Fruit fly (Drosophila melanogaster): ENCODE data around the gene Pomp.

Gene Pomp

DNA sequence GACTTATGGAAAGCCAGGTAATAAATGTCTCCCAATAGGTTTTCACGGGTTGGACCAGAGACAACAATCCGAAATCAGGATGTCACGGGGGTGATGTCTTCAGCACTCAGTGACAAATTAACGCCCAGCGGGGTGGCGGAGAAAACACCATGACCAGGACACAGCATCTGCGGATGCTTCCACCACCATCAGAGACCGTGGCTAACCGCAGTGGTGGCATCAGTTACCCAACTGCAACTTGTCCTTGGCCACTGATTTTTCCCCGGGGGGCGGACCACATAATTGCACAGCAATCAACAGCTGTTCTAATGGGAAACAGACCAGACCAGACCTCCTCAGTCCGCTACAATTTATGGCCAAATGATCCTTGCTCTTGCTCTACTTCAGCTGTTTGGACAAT, 9.1 kb upstream of the Pomp start (continued):
- TF ChIP-seq CG8944 (GFP tag; optimal IDR thresholded peaks at IDR 0.05) (no peak), CG5245 (GFP tag; optimal IDR thresholded peaks at IDR 0.05) (no peak), Hr51 (GFP tag; optimal IDR thresholded peaks at IDR 0.05) (no peak), tll (GFP tag; optimal IDR thresholded peaks at IDR 0.05) (peak in 1 of 2 experiments; percentile 57), HLHmδ (GFP tag; optimal IDR thresholded peaks at IDR 0.05) (no peak), bbx (GFP tag; IDR thresholded peaks at IDR 0.05; ENCODE audit: partially characterized antibody) (no peak), CG30020 (tag; optimal IDR thresholded peaks at IDR 0.05) (no peak), tap (tag; optimal IDR thresholded peaks at IDR 0.05) (no peak), cas (GFP tag; IDR thresholded peaks at IDR 0.05) (no peak), Neu2 (GFP tag; optimal IDR thresholded peaks at IDR 0.05; ENCODE audit: borderline replicate concordance) (no peak), CG11696 (GFP tag; IDR thresholded peaks at IDR 0.05) (no peak), fd3F (GFP tag; optimal IDR thresholded peaks at IDR 0.05) (no peak), CG10462 (GFP tag; optimal IDR thresholded peaks at IDR 0.05) (no peak), CG13287 (GFP tag; IDR thresholded peaks at IDR 0.05; ENCODE audit: partially characterized antibody) (no peak), Fer1 (GFP tag; optimal IDR thresholded peaks at IDR 0.05) (no peak), CG1792 (GFP tag; optimal IDR thresholded peaks at IDR 0.05) (no peak), CG14860 (GFP tag; IDR thresholded peaks at IDR 0.05; ENCODE audit: partially characterized antibody) (no peak), gsb-n (tag; optimal IDR thresholded peaks at IDR 0.05) (no peak), CG8478 (optimal IDR thresholded peaks at IDR 0.05) (no peak), CG34224 (GFP tag; IDR thresholded peaks at IDR 0.05; ENCODE audit: partially characterized antibody) (no peak)

dm6 chr2L:20780768-20781167, 6.7 kb upstream of the Pomp start:
- TF ChIP-seq CG12236 (GFP tag; optimal IDR thresholded peaks at IDR 0.05) (peak; percentile 51), CG6689 (GFP tag; IDR thresholded peaks at IDR 0.05) (peak; percentile 33; the same call in 1 of the 2 replicates), Sry-β (GFP tag; optimal IDR thresholded peaks at IDR 0.05) (peak; percentile 13), CG6272 (GFP tag; IDR thresholded peaks at IDR 0.05) (no peak), gsb-n (tag; optimal IDR thresholded peaks at IDR 0.05) (peak; percentile 62), CG18619 (GFP tag; optimal IDR thresholded peaks at IDR 0.05) (peak; percentile 77), CG12299 (tag; optimal IDR thresholded peaks at IDR 0.05) (peak; percentile 30), Scr (GFP tag; IDR thresholded peaks at IDR 0.05; ENCODE audit: partially characterized antibody) (no peak), Dad (GFP tag; optimal IDR thresholded peaks at IDR 0.05) (no peak), Bteb2 (GFP tag; optimal IDR thresholded peaks at IDR 0.05) (no peak), Nf-YB (GFP tag; optimal IDR thresholded peaks at IDR 0.05) (peak; percentile 51), fd64A (GFP tag; optimal IDR thresholded peaks at IDR 0.05) (peak; percentile 77), rib (GFP tag; IDR thresholded peaks at IDR 0.05) (no peak), CG15696 (tag; optimal IDR thresholded peaks at IDR 0.05) (peak; percentile 90), pnt (GFP tag; optimal IDR thresholded peaks at IDR 0.05) (peak; percentile 51), CTCF (GFP tag; optimal IDR thresholded peaks at IDR 0.05) (no peak), wek (GFP tag; optimal IDR thresholded peaks at IDR 0.05) (peak; percentile 81), CG5180 (GFP tag; optimal IDR thresholded peaks at IDR 0.05) (peak; percentile 46), H15 (GFP tag; IDR thresholded peaks at IDR 0.05) (no peak), NC2α (GFP tag; optimal IDR thresholded peaks at IDR 0.05) (peak; percentile 43), CG8089 (GFP tag; optimal IDR thresholded peaks at IDR 0.05) (peak; percentile 50), disco-r (GFP tag; optimal IDR thresholded peaks at IDR 0.05) (peak; percentile 66), Ravus (GFP tag; IDR thresholded peaks at IDR 0.05) (no peak), odd (GFP tag; optimal IDR thresholded peaks at IDR 0.05) (peak; percentile 72), dati (GFP tag; IDR thresholded peaks at IDR 0.05) (0 out of 2 replicates have a peak, but pooled peaks have one; percentile 48), Trl (optimal IDR thresholded peaks at IDR 0.05) (no peak), Trl (GFP tag; optimal IDR thresholded peaks at IDR 0.05) (peak; percentile 69), Asciz (GFP tag; optimal IDR thresholded peaks at IDR 0.05) (peak; percentile 61), zfh2 (GFP tag; optimal IDR thresholded peaks at IDR 0.05) (no peak), tgo (GFP tag; IDR thresholded peaks at IDR 0.05) (no peak), CG13287 (GFP tag; IDR thresholded peaks at IDR 0.05; ENCODE audit: partially characterized antibody) (no peak), Hey (tag; optimal IDR thresholded peaks at IDR 0.05) (peak; percentile 53), bbx (GFP tag; IDR thresholded peaks at IDR 0.05; ENCODE audit: partially characterized antibody) (no peak), TFAM (GFP tag; optimal IDR thresholded peaks at IDR 0.05) (peak; percentile 29)
